Worm (Caenorhabditis elegans) whole organism, young adult: Measurements from ENCODE around the gene eol-1.

Source experiments
- die-1 ChIP-seq: sonication (generic microtip); optimal IDR thresholded peaks from 2 replicates; lab custom pipeline; 2016; ENCODE audit warnings: missing genotype, mild to moderate bottlenecking, missing genetic modification characterization, missing compliant biosample characterization
- egl-18 ChIP-seq: fragments of 200-800 bp; sonication (Bioruptor generic); IDR thresholded peaks from 2 replicates; pipeline ENCODE4 v1.3.6; 2022; ENCODE audit warnings: missing genetic modification reagents, missing genetic modification characterization, missing compliant biosample characterization

DNA sequence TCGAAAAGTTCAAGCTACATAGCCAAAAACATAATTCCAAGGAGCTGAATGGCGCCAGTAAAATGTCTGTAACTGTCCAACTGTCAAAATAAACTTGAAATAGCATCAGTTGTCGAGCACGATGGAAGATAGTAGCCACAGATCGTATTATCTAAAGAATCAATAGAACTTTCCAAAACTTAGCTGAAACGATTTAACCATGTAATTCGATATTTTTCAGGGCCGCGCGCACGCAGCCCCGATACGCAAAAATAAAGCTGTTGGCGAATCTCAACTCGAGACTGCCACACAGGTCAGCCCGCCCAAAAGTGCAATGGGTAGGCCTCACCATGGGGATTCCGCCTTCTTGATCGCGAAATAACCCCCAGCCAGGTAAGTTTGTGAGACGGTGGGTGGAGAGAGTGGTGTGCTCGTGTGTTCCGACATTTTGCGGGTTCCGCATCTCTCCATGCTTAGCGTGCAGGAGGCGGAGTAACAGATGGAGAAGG is 47.6 kb upstream of the eol-1 start:
- no peak for TF ChIP-seq die-1 (tag; lab: Kevin White, UChicago)
- 0 out of 2 replicates have a peak, but pooled peaks have one; percentile 45 for TF ChIP-seq egl-18
